Worm (Caenorhabditis elegans) whole organism, L2 larva: ENCODE measurements around the gene srj-11.

Experiments used
- C34F6.9 ChIP-seq: fragments of 150-350 bp; optimal IDR thresholded peaks from 2 replicates; lab custom pipeline; 2014; ENCODE audit warnings: missing biosample characterization, missing genetic modification characterization
- aly-2 ChIP-seq: fragments of 150-350 bp; optimal IDR thresholded peaks from 2 replicates; lab custom pipeline; 2014; ENCODE audit warnings: missing biosample characterization, missing genetic modification characterization
- mab-5 ChIP-seq: fragments of 150-350 bp; optimal IDR thresholded peaks from 2 replicates; lab custom pipeline; 2014; ENCODE audit warnings: missing biosample characterization, missing genetic modification characterization
- mbf-1 ChIP-seq: sonication (generic microtip); optimal IDR thresholded peaks from 2 replicates; lab custom pipeline; 2017; ENCODE audit warnings: missing biosample characterization, missing genetic modification characterization
- snpc-4 ChIP-seq: fragments of 150-350 bp; optimal IDR thresholded peaks from 2 replicates; lab custom pipeline; 2014; ENCODE audit warnings: missing biosample characterization, missing genetic modification characterization
- unc-55 ChIP-seq: fragments of 150-350 bp; sonication (generic microtip); optimal IDR thresholded peaks from 3 replicates; lab custom pipeline; 2014; ENCODE audit warnings: missing biosample characterization, missing genetic modification reagents, missing genetic modification characterization
- unc-62 ChIP-seq: fragments of 150-350 bp; optimal IDR thresholded peaks from 2 replicates; lab custom pipeline; 2014; ENCODE audit warnings: missing biosample characterization, missing genetic modification reagents, missing genetic modification characterization
- ztf-4 ChIP-seq: fragments of 150-350 bp; optimal IDR thresholded peaks from 2 replicates; lab custom pipeline; 2014; ENCODE audit warnings: missing biosample characterization, missing genetic modification characterization

DNA sequence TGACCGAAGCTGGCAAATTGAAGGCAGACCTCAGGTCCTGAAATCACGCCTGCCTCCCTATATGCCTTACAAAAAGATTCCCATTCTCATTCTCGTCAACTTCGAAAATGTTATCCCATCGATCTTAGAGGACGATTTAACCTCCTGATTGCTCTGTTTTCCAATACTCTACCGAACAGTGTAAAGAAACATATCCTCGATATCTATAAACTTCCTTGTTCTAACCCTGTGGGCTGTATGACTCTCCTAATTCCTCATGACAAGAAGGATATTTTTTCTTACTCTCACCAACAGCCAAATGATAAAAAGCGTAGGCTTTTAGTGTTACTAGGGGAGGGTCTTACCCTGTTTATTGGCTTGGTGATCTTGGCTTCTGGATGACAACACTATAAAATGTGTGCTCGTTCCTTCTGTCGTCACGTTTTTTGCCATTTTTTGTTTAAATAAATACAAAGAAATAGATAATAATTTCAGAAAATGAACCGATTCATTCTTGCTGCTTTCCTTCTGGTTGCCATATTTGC, 32.4 kb downstream of the srj-11 start, which contains the start of gene T28A11.4:
- TF ChIP-seq unc-62 (GFP tag; lab: Kevin White, UChicago) = no peak
- no peak for TF ChIP-seq unc-55 (GFP tag; lab: Kevin White, UChicago)
- no peak for TF ChIP-seq mab-5 (tag; lab: Kevin White, UChicago)
- TF ChIP-seq snpc-4 (tag; lab: Kevin White, UChicago) = no peak
- TF ChIP-seq aly-2 (tag; lab: Kevin White, UChicago) = no peak
- TF ChIP-seq ztf-4 (tag; lab: Kevin White, UChicago) = no peak
- no peak for TF ChIP-seq C34F6.9 (tag; lab: Kevin White, UChicago)
- no peak for TF ChIP-seq mbf-1 (tag; lab: Kevin White, UChicago)
